Worm (Caenorhabditis elegans) whole organism, early embryonic: ENCODE data around the gene C44C11.6.

Experiments used
- F13C5.2 ChIP-seq: sonication (generic microtip); optimal IDR thresholded peaks from 2 replicates; lab custom pipeline; 2017; ENCODE audit warnings: mild to moderate bottlenecking, missing genetic modification characterization, inconsistent platforms, missing compliant biosample characterization
- ama-1 ChIP-seq: fragments of 150-350 bp; optimal IDR thresholded peaks from 2 replicates; lab custom pipeline; 2014
- ceh-13 ChIP-seq: fragments of 200-800 bp; sonication (Bioruptor generic); optimal IDR thresholded peaks from 2 replicates; lab custom pipeline; 2018; ENCODE audit warnings: mild to moderate bottlenecking, missing genetic modification characterization, missing compliant biosample characterization
- ceh-36 ChIP-seq: sonication (generic microtip); optimal IDR thresholded peaks from 2 replicates; lab custom pipeline; 2016; ENCODE audit warnings: missing genetic modification characterization, inconsistent platforms, missing compliant biosample characterization
- ets-7 ChIP-seq: sonication (generic microtip); optimal IDR thresholded peaks from 2 replicates; lab custom pipeline; 2016; ENCODE audit warnings: missing genotype, missing genetic modification characterization, missing compliant biosample characterization
- flt-1 ChIP-seq: fragments of 200-800 bp; sonication (Bioruptor generic); IDR thresholded peaks from 2 replicates; pipeline ENCODE4 v1.3.6; 2022; ENCODE audit warnings: missing genetic modification characterization, missing compliant biosample characterization
- hmbx-1 ChIP-seq: sonication (generic microtip); optimal IDR thresholded peaks from 2 replicates; lab custom pipeline; 2016; ENCODE audit warnings: mild to moderate bottlenecking, missing genetic modification characterization, missing compliant biosample characterization
- hmg-4 ChIP-seq: fragments of 200-800 bp; sonication (Bioruptor generic); optimal IDR thresholded peaks from 2 replicates; lab custom pipeline; 2018; ENCODE audit warnings: mild to moderate bottlenecking, missing genetic modification characterization, missing compliant biosample characterization
- scrt-1 ChIP-seq: fragments of 200-800 bp; sonication (Bioruptor generic); IDR thresholded peaks from 2 replicates; pipeline ENCODE4 v1.3.6; 2022; ENCODE audit warnings: missing genetic modification characterization, missing compliant biosample characterization
- sea-1 ChIP-seq: fragments of 200-800 bp; sonication (Bioruptor generic); conservative IDR thresholded peaks from 2 replicates; pipeline ENCODE4 v1.3.6; 2022; ENCODE audit warnings: missing genetic modification characterization, missing compliant biosample characterization
- tra-4 ChIP-seq: sonication (generic microtip); optimal IDR thresholded peaks from 2 replicates; lab custom pipeline; 2017; ENCODE audit warnings: missing genetic modification characterization, missing compliant biosample characterization

ce11 chrII:12339644-12340043 lies 5.0 kb upstream of the C44C11.6 start, which contains the start of gene sop-2:
- TF ChIP-seq ama-1 (lab: Kevin White, UChicago): no peak
- TF ChIP-seq sea-1 (GFP tag; lab: Robert Waterston, UW): no peak
- TF ChIP-seq hmbx-1 (tag; lab: Kevin White, UChicago): no peak
- TF ChIP-seq ceh-13 (GFP tag; lab: Kevin White, UChicago): no peak
- no peak for TF ChIP-seq flt-1 (GFP tag; lab: Robert Waterston, UW)
- no peak for TF ChIP-seq scrt-1
- TF ChIP-seq ets-7 (tag; lab: Kevin White, UChicago): no peak
- no peak for TF ChIP-seq ceh-36
- TF ChIP-seq tra-4 (tag; lab: Kevin White, UChicago): no peak
- TF ChIP-seq F13C5.2: no peak
- TF ChIP-seq hmg-4 (GFP tag; lab: Kevin White, UChicago): no peak
